Fruit fly (Drosophila melanogaster) whole organism, prepupa: ENCODE data around the gene DIP2.

Source experiments
- CG10631 ChIP-seq: fragments of 200-800 bp; sonication (Bioruptor generic); optimal IDR thresholded peaks from 2 replicates; lab custom pipeline; 2016; ENCODE audit warnings: missing biosample characterization, missing genetic modification characterization
- CG11762 ChIP-seq: fragments of 200-800 bp; sonication (Bioruptor generic); optimal IDR thresholded peaks from 3 replicates; lab custom pipeline; 2016; ENCODE audit warnings: missing biosample characterization, missing genetic modification characterization; ENCODE audit not compliant: insufficient read depth
- CG3032 ChIP-seq: fragments of 200-800 bp; optimal IDR thresholded peaks from 2 replicates; lab custom pipeline; 2019; ENCODE audit warnings: missing biosample characterization, mild to moderate bottlenecking, missing genetic modification characterization, moderate library complexity
- CG4318 ChIP-seq: fragments of 200-800 bp; sonication (Bioruptor generic); optimal IDR thresholded peaks from 3 replicates; lab custom pipeline; 2017; ENCODE audit warnings: missing biosample characterization, mild to moderate bottlenecking, missing genetic modification characterization
- Ets96B ChIP-seq: fragments of 200-800 bp; optimal IDR thresholded peaks from 2 replicates; lab custom pipeline; 2019; ENCODE audit warnings: missing biosample characterization, mild to moderate bottlenecking, missing genetic modification characterization, moderate library complexity
- acj6 ChIP-seq: fragments of 200-800 bp; sonication (Bioruptor generic); optimal IDR thresholded peaks from 3 replicates; lab custom pipeline; 2016; ENCODE audit warnings: missing biosample characterization, missing genetic modification characterization
- fd85E ChIP-seq: fragments of 200-800 bp; sonication (Bioruptor generic); optimal IDR thresholded peaks from 3 replicates; lab custom pipeline; 2016; ENCODE audit warnings: missing biosample characterization, missing genetic modification characterization
- pdm3 ChIP-seq: fragments of 200-800 bp; sonication (Bioruptor generic); optimal IDR thresholded peaks from 3 replicates; lab custom pipeline; 2016; ENCODE audit warnings: missing biosample characterization, missing genetic modification characterization

DNA sequence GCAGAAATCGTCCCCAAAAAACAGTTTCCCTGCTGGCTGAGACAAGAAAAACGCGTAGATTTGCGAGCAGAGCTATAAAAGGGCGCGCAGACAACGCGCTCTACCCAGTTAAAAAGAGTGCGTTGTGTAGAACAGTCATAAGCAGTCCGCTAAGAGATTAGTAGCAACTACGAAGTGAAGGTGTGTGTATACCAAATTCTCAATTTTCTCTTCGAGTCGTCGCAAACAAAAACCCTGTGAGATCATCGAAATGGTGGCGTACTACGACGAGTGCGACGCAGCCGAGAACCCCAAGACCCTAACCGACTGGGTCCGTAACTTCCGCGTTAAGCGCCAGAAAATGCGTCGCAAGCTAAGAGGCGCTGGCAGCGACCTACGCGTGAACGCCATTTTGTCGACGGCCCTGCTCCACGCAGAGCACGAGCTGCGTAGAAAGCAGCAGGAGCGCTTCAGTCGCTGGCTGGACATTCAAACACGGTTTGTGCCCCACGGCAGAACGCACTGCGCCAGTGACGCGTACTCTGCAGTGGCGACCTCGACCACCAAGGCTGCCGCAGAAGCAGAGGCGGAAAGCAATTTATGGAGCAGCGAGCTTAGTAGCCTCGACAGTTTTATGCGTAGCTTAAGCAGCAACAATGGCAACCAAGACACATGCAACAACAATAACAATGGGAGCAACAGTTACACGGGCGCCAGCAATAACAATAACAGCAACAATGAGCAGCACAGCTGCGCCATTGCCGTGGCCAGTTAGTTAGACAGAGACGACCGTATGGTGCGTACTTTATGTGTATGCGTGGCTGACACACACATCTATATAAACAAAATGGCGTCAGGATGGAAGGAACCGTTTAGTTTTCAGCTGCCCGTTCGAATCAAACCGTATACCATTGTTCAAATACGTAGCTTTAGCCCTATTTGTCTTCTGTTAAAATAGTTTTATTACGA, 33.5 kb downstream of the DIP2 start:
- TF ChIP-seq pdm3 (GFP tag; lab: Kevin White, UChicago) (no peak), CG3032 (tag; lab: Kevin White, UChicago) (no peak), acj6 (no peak), Ets96B (tag; lab: Kevin White, UChicago) (no peak), fd85E (no peak), CG10631 (GFP tag; lab: Kevin White, UChicago) (no peak), CG11762 (GFP tag; lab: Kevin White, UChicago) (no peak), CG4318 (no peak)
